Fruit fly (Drosophila melanogaster) whole organism, prepupa: ENCODE measurements around the gene gskt.

ENCODE experiments used
- CG10631 ChIP-seq: fragments of 200-800 bp; sonication (Bioruptor generic); optimal IDR thresholded peaks from 2 replicates; lab custom pipeline; 2016; ENCODE audit warnings: missing biosample characterization, missing genetic modification characterization
- CG10669 ChIP-seq: fragments of 200-800 bp; sonication (Bioruptor generic); optimal IDR thresholded peaks from 3 replicates; lab custom pipeline; 2018; ENCODE audit warnings: missing biosample characterization, mild to moderate bottlenecking, missing genetic modification characterization, moderate library complexity
- CG11762 ChIP-seq: fragments of 200-800 bp; sonication (Bioruptor generic); optimal IDR thresholded peaks from 3 replicates; lab custom pipeline; 2016; ENCODE audit warnings: missing biosample characterization, missing genetic modification characterization; ENCODE audit not compliant: insufficient read depth
- CG11902 ChIP-seq: fragments of 200-800 bp; sonication (Bioruptor generic); optimal IDR thresholded peaks from 3 replicates; lab custom pipeline; 2016; ENCODE audit warnings: missing biosample characterization, missing genetic modification characterization
- CG15336 ChIP-seq: fragments of 200-800 bp; sonication (Bioruptor generic); IDR thresholded peaks from 2 replicates; pipeline ENCODE4 v1.3.6; 2022; ENCODE audit warnings: missing biosample characterization, missing genetic modification characterization
- CG16779 ChIP-seq: fragments of 200-800 bp; sonication (Bioruptor generic); optimal IDR thresholded peaks from 3 replicates; lab custom pipeline; 2017; ENCODE audit warnings: missing biosample characterization, mild to moderate bottlenecking, missing genetic modification characterization
- CG3032 ChIP-seq: fragments of 200-800 bp; optimal IDR thresholded peaks from 2 replicates; lab custom pipeline; 2019; ENCODE audit warnings: missing biosample characterization, mild to moderate bottlenecking, missing genetic modification characterization, moderate library complexity
- CG31627 ChIP-seq: fragments of 200-800 bp; sonication (Bioruptor generic); optimal IDR thresholded peaks from 3 replicates; lab custom pipeline; 2016; ENCODE audit warnings: missing biosample characterization, missing genetic modification characterization
- CG32006 ChIP-seq: fragments of 200-800 bp; sonication (Bioruptor generic); optimal IDR thresholded peaks from 3 replicates; lab custom pipeline; 2017; ENCODE audit warnings: missing biosample characterization, mild to moderate bottlenecking, missing genetic modification characterization
- CG34406 ChIP-seq: fragments of 200-800 bp; sonication (Bioruptor generic); optimal IDR thresholded peaks from 3 replicates; lab custom pipeline; 2016; ENCODE audit warnings: missing biosample characterization, missing genetic modification characterization
- CG3919 ChIP-seq: fragments of 200-800 bp; sonication (Bioruptor generic); optimal IDR thresholded peaks from 3 replicates; lab custom pipeline; 2016; ENCODE audit warnings: missing biosample characterization, missing genetic modification characterization
- CG4318 ChIP-seq: fragments of 200-800 bp; sonication (Bioruptor generic); optimal IDR thresholded peaks from 3 replicates; lab custom pipeline; 2017; ENCODE audit warnings: missing biosample characterization, mild to moderate bottlenecking, missing genetic modification characterization
- CG6163 ChIP-seq: fragments of 200-800 bp; sonication (Bioruptor generic); IDR thresholded peaks from 3 replicates; pipeline ENCODE4 v1.3.6; 2022; ENCODE audit warnings: missing biosample characterization, missing genetic modification characterization
- CG6276 ChIP-seq: fragments of 200-800 bp; sonication (Bioruptor generic); optimal IDR thresholded peaks from 2 replicates; lab custom pipeline; 2017; ENCODE audit warnings: missing biosample characterization, mild to moderate bottlenecking, missing genetic modification characterization
- CG6792 ChIP-seq: fragments of 200-800 bp; sonication (Bioruptor generic); optimal IDR thresholded peaks from 3 replicates; lab custom pipeline; 2016; ENCODE audit warnings: missing biosample characterization, missing genetic modification characterization
- CG6808 ChIP-seq: fragments of 200-800 bp; sonication (Bioruptor generic); optimal IDR thresholded peaks from 3 replicates; lab custom pipeline; 2017; ENCODE audit warnings: missing biosample characterization, missing genetic modification characterization, mild to moderate bottlenecking, moderate library complexity, missing genetic modification reagents
- CG6854 ChIP-seq: fragments of 200-800 bp; sonication (Bioruptor generic); optimal IDR thresholded peaks from 2 replicates; lab custom pipeline; 2017; ENCODE audit warnings: missing biosample characterization, mild to moderate bottlenecking, missing genetic modification characterization
- CG7368 ChIP-seq: fragments of 200-800 bp; sonication (Bioruptor generic); optimal IDR thresholded peaks from 3 replicates; lab custom pipeline; 2016; ENCODE audit warnings: missing biosample characterization, missing genetic modification characterization
- CG8119 ChIP-seq: fragments of 200-800 bp; sonication (Bioruptor generic); IDR thresholded peaks from 3 replicates; pipeline ENCODE4 v1.3.6; 2022; ENCODE audit warnings: missing biosample characterization, missing genetic modification characterization
- CG8319 ChIP-seq: fragments of 200-800 bp; sonication (Bioruptor generic); optimal IDR thresholded peaks from 3 replicates; lab custom pipeline; 2016; ENCODE audit warnings: missing biosample characterization, missing genetic modification characterization
- CG8632 ChIP-seq: fragments of 200-800 bp; sonication (Bioruptor generic); optimal IDR thresholded peaks from 3 replicates; lab custom pipeline; 2016; ENCODE audit warnings: missing biosample characterization, missing genetic modification characterization
- CG9139 ChIP-seq: fragments of 200-800 bp; sonication (Bioruptor generic); optimal IDR thresholded peaks from 3 replicates; lab custom pipeline; 2017; ENCODE audit warnings: missing biosample characterization, mild to moderate bottlenecking, missing genetic modification characterization
- Eip78C ChIP-seq: fragments of 200-800 bp; sonication (Bioruptor generic); peaks from one replicate; lab custom pipeline; 2016; ENCODE audit warnings: missing biosample characterization, missing genetic modification characterization
- Eip93F ChIP-seq: fragments of 200-800 bp; sonication (Bioruptor generic); optimal IDR thresholded peaks from 2 replicates; lab custom pipeline; 2016; ENCODE audit warnings: missing biosample characterization, mild to moderate bottlenecking, missing genetic modification characterization
- Ets21C ChIP-seq: fragments of 200-800 bp; sonication (Bioruptor generic); optimal IDR thresholded peaks from 3 replicates; lab custom pipeline; 2016; ENCODE audit warnings: missing biosample characterization, missing genetic modification characterization
- Ets96B ChIP-seq: fragments of 200-800 bp; optimal IDR thresholded peaks from 2 replicates; lab custom pipeline; 2019; ENCODE audit warnings: missing biosample characterization, mild to moderate bottlenecking, missing genetic modification characterization, moderate library complexity
- Gug ChIP-seq: fragments of 200-800 bp; sonication (Bioruptor generic); IDR thresholded peaks from 2 replicates; pipeline ENCODE4 v1.3.6; 2022; ENCODE audit warnings: missing biosample characterization, missing genetic modification characterization
- Hr38 ChIP-seq: sonication (Bioruptor generic); optimal IDR thresholded peaks from 2 replicates; lab custom pipeline; 2016; ENCODE audit warnings: missing biosample characterization, missing genetic modification characterization
- Hr39 ChIP-seq: fragments of 200-800 bp; sonication (Bioruptor generic); optimal IDR thresholded peaks from 2 replicates; lab custom pipeline; 2016; ENCODE audit warnings: missing biosample characterization, missing genetic modification characterization
- Hr4 ChIP-seq: fragments of 200-800 bp; sonication (Bioruptor generic); optimal IDR thresholded peaks from 3 replicates; lab custom pipeline; 2016; ENCODE audit warnings: missing biosample characterization, missing genetic modification characterization
- Lpt ChIP-seq: fragments of 200-800 bp; sonication (Bioruptor generic); optimal IDR thresholded peaks from 3 replicates; lab custom pipeline; 2016; ENCODE audit warnings: missing biosample characterization, missing genetic modification characterization
- OdsH ChIP-seq: fragments of 200-800 bp; sonication (Bioruptor generic); optimal IDR thresholded peaks from 3 replicates; lab custom pipeline; 2016; ENCODE audit warnings: missing biosample characterization, missing genetic modification characterization
- Smox ChIP-seq: fragments of 200-800 bp; sonication (Bioruptor generic); optimal IDR thresholded peaks from 3 replicates; lab custom pipeline; 2016; ENCODE audit warnings: missing biosample characterization, missing genetic modification characterization
- Sox102F ChIP-seq: fragments of 200-800 bp; sonication (Bioruptor generic); optimal IDR thresholded peaks from 2 replicates; lab custom pipeline; 2016; ENCODE audit warnings: missing biosample characterization, mild to moderate bottlenecking, missing genetic modification characterization
- Sox14 ChIP-seq: fragments of 200-800 bp; sonication (Bioruptor generic); optimal IDR thresholded peaks from 3 replicates; lab custom pipeline; 2016; ENCODE audit warnings: missing biosample characterization, missing genetic modification characterization
- Sox15 ChIP-seq: fragments of 200-800 bp; sonication (Bioruptor generic); optimal IDR thresholded peaks from 3 replicates; lab custom pipeline; 2016; ENCODE audit warnings: missing biosample characterization, missing genetic modification characterization
- achi ChIP-seq: fragments of 200-800 bp; sonication (Bioruptor generic); optimal IDR thresholded peaks from 3 replicates; lab custom pipeline; 2016; ENCODE audit warnings: missing biosample characterization, missing genetic modification characterization
- acj6 ChIP-seq: fragments of 200-800 bp; sonication (Bioruptor generic); optimal IDR thresholded peaks from 3 replicates; lab custom pipeline; 2016; ENCODE audit warnings: missing biosample characterization, missing genetic modification characterization
- cyc ChIP-seq: fragments of 200-800 bp; sonication (Bioruptor generic); optimal IDR thresholded peaks from 3 replicates; lab custom pipeline; 2016; ENCODE audit warnings: missing biosample characterization, missing genetic modification characterization
- dac ChIP-seq: fragments of 200-800 bp; sonication (Bioruptor generic); optimal IDR thresholded peaks from 2 replicates; lab custom pipeline; 2017; ENCODE audit warnings: missing biosample characterization, mild to moderate bottlenecking, missing genetic modification characterization
- eg ChIP-seq: fragments of 200-800 bp; sonication (Bioruptor generic); IDR thresholded peaks from 3 replicates; pipeline ENCODE4 v1.3.6; 2022; ENCODE audit warnings: missing biosample characterization, missing genetic modification characterization
- esn ChIP-seq: fragments of 200-800 bp; sonication (Bioruptor generic); optimal IDR thresholded peaks from 2 replicates; lab custom pipeline; 2016; ENCODE audit warnings: missing biosample characterization, mild to moderate bottlenecking, missing genetic modification characterization, moderate library complexity
- fd85E ChIP-seq: fragments of 200-800 bp; sonication (Bioruptor generic); optimal IDR thresholded peaks from 3 replicates; lab custom pipeline; 2016; ENCODE audit warnings: missing biosample characterization, missing genetic modification characterization
- fkh ChIP-seq: fragments of 200-800 bp; sonication (Bioruptor generic); optimal IDR thresholded peaks from 3 replicates; lab custom pipeline; 2017; ENCODE audit warnings: missing biosample characterization, mild to moderate bottlenecking, missing genetic modification characterization, moderate library complexity
- salr ChIP-seq, 2 experiments: fragments of 200-800 bp; sonication (Bioruptor generic); optimal IDR thresholded peaks; 3 replicates each; lab custom pipeline; 2016 to 2018; ENCODE audit warnings: missing biosample characterization in 2 of 2, missing genetic modification characterization in 2 of 2, mild to moderate bottlenecking in 1 of 2
- spab ChIP-seq: fragments of 200-800 bp; sonication (Bioruptor generic); optimal IDR thresholded peaks from 2 replicates; lab custom pipeline; 2017; ENCODE audit warnings: missing biosample characterization, mild to moderate bottlenecking, missing genetic modification characterization, missing genetic modification reagents
- svp ChIP-seq: fragments of 200-800 bp; sonication (Bioruptor generic); peaks from one replicate; lab custom pipeline; 2016; ENCODE audit warnings: missing biosample characterization, missing genetic modification characterization
- topi ChIP-seq: fragments of 200-800 bp; sonication (Bioruptor generic); optimal IDR thresholded peaks from 3 replicates; lab custom pipeline; 2016; ENCODE audit warnings: missing biosample characterization, missing genetic modification characterization
- vri ChIP-seq: fragments of 200-800 bp; sonication (Bioruptor generic); optimal IDR thresholded peaks from 3 replicates; lab custom pipeline; 2016; ENCODE audit warnings: missing biosample characterization, mild to moderate bottlenecking, missing genetic modification characterization

gskt gene

DNA sequence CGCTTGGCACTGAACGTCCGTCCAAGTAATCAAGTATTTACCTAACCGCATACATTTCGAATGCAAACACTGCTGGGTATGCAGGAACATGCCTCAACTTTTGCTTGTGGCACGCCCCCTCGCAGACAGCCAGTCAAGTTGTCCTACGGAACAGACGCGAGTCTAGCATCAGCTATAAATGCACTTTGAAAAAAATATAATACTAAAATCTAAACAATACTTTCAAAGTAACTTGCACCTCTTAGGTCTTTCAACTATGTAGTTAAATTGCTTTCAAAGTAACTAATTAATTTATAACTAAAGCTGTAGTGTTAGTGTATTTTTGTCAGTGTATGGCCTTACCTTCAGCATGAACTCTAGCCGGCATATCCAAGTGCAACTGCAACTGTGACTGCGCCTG, 42.4 kb upstream of the gskt start (continued):
- TF ChIP-seq dac (GFP tag; lab: Kevin White, UChicago) (peak; percentile 12), Ets96B (peak; percentile 94), Hr39 (GFP tag; lab: Kevin White, UChicago) (no peak), CG8119 (peak; percentile 84), Hr4 (GFP tag; lab: Kevin White, UChicago) (peak; percentile 61), acj6 (GFP tag; lab: Kevin White, UChicago) (peak; percentile 72), achi (GFP tag; lab: Kevin White, UChicago) (peak; percentile 81), CG6792 (GFP tag; lab: Kevin White, UChicago) (peak; percentile 60), CG6854 (GFP tag; lab: Kevin White, UChicago) (no peak), Sox15 (GFP tag; lab: Kevin White, UChicago) (peak; percentile 21), OdsH (GFP tag; lab: Kevin White, UChicago) (peak; percentile 70), svp (GFP tag; lab: Kevin White, UChicago) (peak; percentile 60), eg (GFP tag; lab: Robert Waterston, UW) (peak; percentile 85), cyc (peak; percentile 39), CG16779 (tag; lab: Kevin White, UChicago) (peak; percentile 63), Lpt (GFP tag; lab: Kevin White, UChicago) (peak; percentile 69), Eip93F (GFP tag; lab: Kevin White, UChicago) (no peak), CG8319 (GFP tag; lab: Kevin White, UChicago) (peak; percentile 13), Sox14 (GFP tag; lab: Kevin White, UChicago) (peak; percentile 63), topi (peak; percentile 53)

DNA sequence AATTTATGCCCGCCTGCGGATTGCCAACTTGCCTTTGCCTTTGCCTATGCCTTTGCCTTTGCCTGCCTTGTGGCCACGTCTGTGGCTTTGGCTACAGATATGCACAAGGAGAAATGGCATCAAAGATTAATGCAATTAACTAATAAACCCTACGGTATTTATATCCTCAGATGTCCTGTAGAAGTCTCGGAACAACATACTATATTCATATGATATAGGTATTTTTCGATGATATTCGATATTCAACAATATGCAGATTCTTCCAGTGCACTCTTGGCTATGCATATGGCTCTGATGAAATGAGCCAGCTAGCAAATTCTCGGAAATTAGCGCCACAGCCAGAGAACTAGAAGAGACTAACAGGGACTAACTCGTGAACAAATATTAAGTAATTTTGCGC, 35.9 kb upstream of the gskt start:
- TF ChIP-seq spab (GFP tag; lab: Kevin White, UChicago) (peak; percentile 82), fd85E (GFP tag; lab: Kevin White, UChicago) (no peak), svp (GFP tag; lab: Kevin White, UChicago) (peak; percentile 53), Sox102F (GFP tag; lab: Kevin White, UChicago) (no peak), cyc (no peak), CG10631 (GFP tag; lab: Kevin White, UChicago) (peak; percentile 84), Hr39 (GFP tag; lab: Kevin White, UChicago) (no peak), Eip78C (peak; percentile 90), topi (peak; percentile 14), CG9139 (peak; percentile 59), CG16779 (tag; lab: Kevin White, UChicago) (peak; percentile 57), CG6854 (GFP tag; lab: Kevin White, UChicago) (no peak), CG8319 (GFP tag; lab: Kevin White, UChicago) (peak; percentile 13), Sox15 (GFP tag; lab: Kevin White, UChicago) (no peak), achi (GFP tag; lab: Kevin White, UChicago) (peak; percentile 75), Sox14 (GFP tag; lab: Kevin White, UChicago) (peak; percentile 76), Eip93F (GFP tag; lab: Kevin White, UChicago) (no peak), fkh (no peak), CG4318 (GFP tag; lab: Kevin White, UChicago) (peak; percentile 55), CG32006 (GFP tag; lab: Kevin White, UChicago) (peak; percentile 73), Hr38 (GFP tag; lab: Kevin White, UChicago) (no peak), CG11902 (GFP tag; lab: Kevin White, UChicago) (no peak), CG31627 (GFP tag; lab: Kevin White, UChicago) (no peak), Ets21C (no peak), Gug (GFP tag; lab: Robert Waterston, UW) (peak; percentile 71), CG3919 (peak; percentile 82), Ets96B (peak; percentile 87), salr (GFP tag; optimal IDR thresholded peaks at IDR 0.05; lab: Kevin White, UChicago) (peak; percentile 68 to 70), CG11762 (GFP tag; lab: Kevin White, UChicago) (peak; percentile 59), CG6808 (GFP tag; lab: Kevin White, UChicago) (peak; percentile 82), CG10669 (GFP tag; lab: Kevin White, UChicago) (peak; percentile 82), CG7368 (GFP tag; lab: Kevin White, UChicago) (peak; percentile 46), CG34406 (GFP tag; lab: Kevin White, UChicago) (peak; percentile 12), CG3032 (tag; lab: Kevin White, UChicago) (peak; percentile 83), vri (GFP tag; lab: Kevin White, UChicago) (no peak), CG6163 (GFP tag; lab: Robert Waterston, UW) (peak; percentile 87), esn (GFP tag; lab: Kevin White, UChicago) (peak; percentile 18), CG6276 (GFP tag; lab: Kevin White, UChicago) (peak; percentile 54), CG6792 (GFP tag; lab: Kevin White, UChicago) (peak; percentile 54), CG8632 (GFP tag; lab: Kevin White, UChicago) (peak; percentile 19), CG15336 (peak; percentile 79), Smox (GFP tag; lab: Kevin White, UChicago) (no peak)
